Worm (Caenorhabditis elegans): ENCODE data around the gene R13H4.6.

The R13H4.6 gene

ce11 chrV:11859082-11859858 lies 3.6 kb upstream of the R13H4.6 start:
- TF ChIP-seq aha-1 (tag; optimal IDR thresholded peaks at IDR 0.05) (no peak), dsc-1 (tag; optimal IDR thresholded peaks at IDR 0.05) (no peak), hlh-4 (tag; optimal IDR thresholded peaks at IDR 0.05) (no peak), ztf-4 (tag; optimal IDR thresholded peaks at IDR 0.05) (no peak), ztf-11 (tag; optimal IDR thresholded peaks at IDR 0.05) (no peak), lin-35 (GFP tag; optimal IDR thresholded peaks at IDR 0.05) (peak in 1 of 2 experiments; percentile 38), lin-14 (GFP tag; optimal IDR thresholded peaks at IDR 0.05) (peak; percentile 69), elt-2 (tag; optimal IDR thresholded peaks at IDR 0.05) (peak; percentile 60), irx-1 (tag; optimal IDR thresholded peaks at IDR 0.05) (no peak), ceh-90 (tag; optimal IDR thresholded peaks at IDR 0.05) (no peak), nhr-90 (tag; optimal IDR thresholded peaks at IDR 0.05; ENCODE audit: poor library complexity) (peak; percentile 17), lsy-2 (tag; optimal IDR thresholded peaks at IDR 0.05) (peak in 1 of 2 experiments; percentile 67), blmp-1 (tag; optimal IDR thresholded peaks at IDR 0.05) (peak; percentile 63), mep-1 (tag; optimal IDR thresholded peaks at IDR 0.05) (no peak), nhr-71 (tag; optimal IDR thresholded peaks at IDR 0.05) (peak; percentile 62), egl-27 (tag; optimal IDR thresholded peaks at IDR 0.05) (no peak), snu-23 (GFP tag; optimal IDR thresholded peaks at IDR 0.05) (peak; percentile 41), nhr-20 (tag; optimal IDR thresholded peaks at IDR 0.05) (peak; percentile 59), jun-1 (tag; optimal IDR thresholded peaks at IDR 0.05) (peak; percentile 48), elt-3 (tag; optimal IDR thresholded peaks at IDR 0.05) (peak in 4 of 6 experiments; percentile 24 to 77 (median 54)), mdl-1 (tag; optimal IDR thresholded peaks at IDR 0.05) (peak in 1 of 2 experiments; percentile 35), nhr-85 (tag) (peak; percentile 92), nhr-19 (GFP tag; conservative IDR thresholded peaks at IDR 0.05) (peak; percentile 36; the same call in 1 of the 2 replicates), tbx-2 (tag; optimal IDR thresholded peaks at IDR 0.05) (peak; percentile 14), efl-1 (optimal IDR thresholded peaks at IDR 0.05) (no peak), efl-1 (GFP tag; optimal IDR thresholded peaks at IDR 0.05 in 1 of 2) (peak in 1 of 2 experiments; percentile 19)

- no peak for TF ChIP-seq swsn-7 (tag; optimal IDR thresholded peaks at IDR 0.05)
- TF ChIP-seq efl-3 (GFP tag; optimal IDR thresholded peaks at IDR 0.05) = no peak
- TF ChIP-seq dsc-1 (tag; optimal IDR thresholded peaks at IDR 0.05) = peak; percentile 4
- TF ChIP-seq C16A3.4 (tag; optimal IDR thresholded peaks at IDR 0.05) = no peak
- TF ChIP-seq pag-3 (tag; optimal IDR thresholded peaks at IDR 0.05; ENCODE audit: borderline replicate concordance, insufficient read depth) = no peak
- no peak for TF ChIP-seq nhr-77 (tag; optimal IDR thresholded peaks at IDR 0.05)
- no peak for TF ChIP-seq efl-1 (optimal IDR thresholded peaks at IDR 0.05)
- TF ChIP-seq efl-1 (GFP tag; optimal IDR thresholded peaks at IDR 0.05 in 1 of 2) = no peak
- TF ChIP-seq zip-4 (GFP tag; optimal IDR thresholded peaks at IDR 0.05) = no peak
- no peak for TF ChIP-seq skn-1 (tag; optimal IDR thresholded peaks at IDR 0.05)
- TF ChIP-seq lin-14 (GFP tag; optimal IDR thresholded peaks at IDR 0.05) = peak; percentile 50
- TF ChIP-seq ets-5 (GFP tag; IDR thresholded peaks at IDR 0.05) = no peak
- no peak for TF ChIP-seq nhr-71 (tag; optimal IDR thresholded peaks at IDR 0.05)
- no peak for TF ChIP-seq aly-2 (tag; optimal IDR thresholded peaks at IDR 0.05)
- TF ChIP-seq nhr-12 (tag; optimal IDR thresholded peaks at IDR 0.05) = no peak
- no peak for TF ChIP-seq fos-1 (tag; optimal IDR thresholded peaks at IDR 0.05)
These were observed 2.5 kb upstream of the R13H4.6 start, which contains the start of gene R13H4.5 for ce11 chrV:11860375-11860774. TSS of gene R13H4.5 (plus strand) at chrV:11860675.

ce11 chrV:11861880-11862544 lies 905 bp upstream of the R13H4.6 start:
- TF ChIP-seq mab-9 (GFP tag; IDR thresholded peaks at IDR 0.05) = no peak
- TF ChIP-seq lin-14 (GFP tag; optimal IDR thresholded peaks at IDR 0.05) = peak; percentile 13
- TF ChIP-seq snu-23 (GFP tag; optimal IDR thresholded peaks at IDR 0.05) = no peak
- TF ChIP-seq ceh-8 (GFP tag; optimal IDR thresholded peaks at IDR 0.05) = peak; percentile 63
- peak; percentile 31 for TF ChIP-seq nhr-71 (tag; optimal IDR thresholded peaks at IDR 0.05)
- peak; percentile 10 for TF ChIP-seq fos-1 (tag; optimal IDR thresholded peaks at IDR 0.05)
- TF ChIP-seq fkh-8 (tag; optimal IDR thresholded peaks at IDR 0.05) = peak; percentile 36
- TF ChIP-seq lin-39 (tag; optimal IDR thresholded peaks at IDR 0.05) = no peak
